Worm (Caenorhabditis elegans): ENCODE measurements around the gene ceh-99.

DNA sequence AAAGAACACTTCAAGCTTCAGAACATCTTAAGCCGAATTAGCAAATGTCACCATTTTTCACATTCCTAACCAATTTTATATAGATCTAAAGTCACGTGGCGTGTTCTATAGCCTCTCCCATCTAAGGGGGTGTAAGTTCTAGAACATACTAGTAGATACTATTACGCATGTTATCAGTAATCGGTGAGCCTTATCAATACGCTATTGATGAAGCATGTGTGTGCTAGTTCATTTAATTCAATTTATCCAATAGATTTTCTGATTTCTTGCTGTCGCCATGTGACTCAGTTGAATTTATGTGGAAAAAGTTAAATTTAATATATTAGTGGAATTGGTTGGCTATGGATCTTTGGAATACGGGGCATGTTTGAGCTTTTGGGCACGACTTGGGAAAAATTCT lies 13.3 kb upstream of the ceh-99 start:
- TF ChIP-seq ama-1 (optimal IDR thresholded peaks at IDR 0.05) (no peak), ceh-19 (GFP tag; optimal IDR thresholded peaks at IDR 0.05) (no peak), pha-4 (tag; optimal IDR thresholded peaks at IDR 0.05) (no peak), elt-4 (tag; optimal IDR thresholded peaks at IDR 0.05) (no peak), nhr-11 (tag; optimal IDR thresholded peaks at IDR 0.05) (no peak), ceh-2 (tag; optimal IDR thresholded peaks at IDR 0.05) (no peak), fkh-6 (tag; optimal IDR thresholded peaks at IDR 0.05) (no peak)
